Fruit fly (Drosophila melanogaster) whole organism, embryonic: Measurements from ENCODE around the gene CG4424.

Experiments
- Aef1 ChIP-seq: fragments of 200-800 bp; sonication (Bioruptor generic); IDR thresholded peaks from 3 replicates; pipeline ENCODE4 v1.3.6; 2022; ENCODE audit warnings: missing biosample characterization, missing genetic modification characterization
- Asciz ChIP-seq: fragments of 200-800 bp; sonication (Bioruptor generic); optimal IDR thresholded peaks from 2 replicates; lab custom pipeline; 2017; ENCODE audit warnings: missing biosample characterization, mild to moderate bottlenecking, missing genetic modification characterization, missing genetic modification reagents
- Bgb ChIP-seq: fragments of 200-800 bp; sonication (Bioruptor generic); IDR thresholded peaks from 2 replicates; pipeline ENCODE4 v1.3.6; 2022; ENCODE audit warnings: missing biosample characterization, missing genetic modification characterization; ENCODE audit not compliant: partially characterized antibody
- CG11085 ChIP-seq: fragments of 200-800 bp; sonication (Bioruptor generic); IDR thresholded peaks from 2 replicates; pipeline ENCODE4 v1.3.6; 2022; ENCODE audit warnings: missing biosample characterization, missing genetic modification characterization
- CG12155 ChIP-seq: fragments of 200-800 bp; sonication (Bioruptor generic); optimal IDR thresholded peaks from 3 replicates; lab custom pipeline; 2016; ENCODE audit warnings: missing biosample characterization, missing genetic modification characterization
- CG12236 ChIP-seq: fragments of 200-800 bp; sonication (Bioruptor generic); optimal IDR thresholded peaks from 2 replicates; lab custom pipeline; 2016; ENCODE audit warnings: missing biosample characterization, missing genetic modification characterization
- CG13296 ChIP-seq: fragments of 200-800 bp; sonication (Bioruptor generic); optimal IDR thresholded peaks from 3 replicates; lab custom pipeline; 2018; ENCODE audit warnings: missing biosample characterization, mild to moderate bottlenecking, missing genetic modification characterization
- CG15601 ChIP-seq: fragments of 200-800 bp; sonication (Bioruptor generic); optimal IDR thresholded peaks from 3 replicates; lab custom pipeline; 2019; ENCODE audit warnings: missing biosample characterization, mild to moderate bottlenecking, missing genetic modification characterization, moderate library complexity
- CG17612 ChIP-seq: fragments of 200-800 bp; sonication (Bioruptor generic); IDR thresholded peaks from 2 replicates; pipeline ENCODE4 v1.3.6; 2022; ENCODE audit warnings: missing biosample characterization, missing genetic modification characterization
- CG17912 ChIP-seq: fragments of 200-800 bp; sonication (Bioruptor generic); optimal IDR thresholded peaks from 2 replicates; lab custom pipeline; 2018; ENCODE audit warnings: missing biosample characterization, mild to moderate bottlenecking, missing genetic modification characterization
- CG2875 ChIP-seq: fragments of 200-800 bp; sonication (Bioruptor generic); optimal IDR thresholded peaks from 2 replicates; lab custom pipeline; 2017; ENCODE audit warnings: missing biosample characterization, mild to moderate bottlenecking, missing genetic modification characterization, missing genetic modification reagents
- CG3281 ChIP-seq: fragments of 200-800 bp; sonication (Bioruptor generic); optimal IDR thresholded peaks from 3 replicates; lab custom pipeline; 2017; ENCODE audit warnings: missing biosample characterization, mild to moderate bottlenecking, missing genetic modification characterization
- CG7745 ChIP-seq: fragments of 200-800 bp; sonication (Bioruptor generic); optimal IDR thresholded peaks from 2 replicates; lab custom pipeline; 2018; ENCODE audit warnings: missing biosample characterization, mild to moderate bottlenecking, missing genetic modification characterization, moderate library complexity
- CG8478 ChIP-seq: fragments of >200 bp; optimal IDR thresholded peaks from 2 replicates; lab custom pipeline; 2018
- CG9876 ChIP-seq: fragments of 200-800 bp; sonication (Bioruptor generic); optimal IDR thresholded peaks from 2 replicates; lab custom pipeline; 2016; ENCODE audit warnings: missing biosample characterization, missing genetic modification characterization
- Eip74EF ChIP-seq, 2 experiments: fragments of 200-800 bp in 1 of 2; fragments of >200 bp in 1 of 2; sonication (Bioruptor generic) in 1 of 2; optimal IDR thresholded peaks; 2 replicates each; lab custom pipeline; 2017 to 2019; ENCODE audit warnings: missing biosample characterization in 2 of 2, missing genetic modification characterization in 2 of 2, mild to moderate bottlenecking in 1 of 2, moderate library complexity in 1 of 2
- Fer1 ChIP-seq: fragments of 200-800 bp; sonication (Bioruptor generic); optimal IDR thresholded peaks from 2 replicates; lab custom pipeline; 2017; ENCODE audit warnings: missing biosample characterization, mild to moderate bottlenecking, missing genetic modification characterization
- Fer3 ChIP-seq: fragments of 200-800 bp; sonication (Bioruptor generic); optimal IDR thresholded peaks from 2 replicates; lab custom pipeline; 2018; ENCODE audit warnings: missing biosample characterization, mild to moderate bottlenecking, missing genetic modification characterization, moderate library complexity
- HLH4C ChIP-seq: fragments of 200-800 bp; sonication (Bioruptor generic); IDR thresholded peaks from 3 replicates; pipeline ENCODE4 v1.3.6; 2022; ENCODE audit warnings: missing biosample characterization, missing genetic modification characterization; ENCODE audit not compliant: partially characterized antibody
- HLH54F ChIP-seq: fragments of 200-800 bp; sonication (Bioruptor generic); optimal IDR thresholded peaks from 3 replicates; lab custom pipeline; 2016; ENCODE audit warnings: missing biosample characterization, missing genetic modification characterization
- HLHmδ ChIP-seq: fragments of 200-800 bp; sonication (Bioruptor generic); optimal IDR thresholded peaks from 2 replicates; lab custom pipeline; 2018; ENCODE audit warnings: missing biosample characterization, mild to moderate bottlenecking, missing genetic modification characterization, moderate library complexity
- Lhr ChIP-seq: fragments of 200-800 bp; sonication (Bioruptor generic); optimal IDR thresholded peaks from 3 replicates; lab custom pipeline; 2017; ENCODE audit warnings: mild to moderate bottlenecking, missing biosample characterization, missing genetic modification reagents, missing genetic modification characterization
- Meics ChIP-seq: fragments of 200-800 bp; sonication (Bioruptor generic); optimal IDR thresholded peaks from 2 replicates; lab custom pipeline; 2017; ENCODE audit warnings: missing biosample characterization, mild to moderate bottlenecking, missing genetic modification characterization
- Nf-YB ChIP-seq: fragments of 200-800 bp; sonication (Bioruptor generic); optimal IDR thresholded peaks from 3 replicates; lab custom pipeline; 2019; ENCODE audit warnings: missing biosample characterization, mild to moderate bottlenecking, missing genetic modification characterization, moderate library complexity
- Pdp1 ChIP-seq, 2 experiments: fragments of 200-800 bp; sonication (Bioruptor generic); optimal IDR thresholded peaks; 3 replicates each; lab custom pipeline; 2016; ENCODE audit warnings: missing biosample characterization in 2 of 2, missing genetic modification characterization in 2 of 2, mild to moderate bottlenecking in 1 of 2, moderate library complexity in 1 of 2
- Rx ChIP-seq: fragments of 200-800 bp; sonication (Bioruptor generic); IDR thresholded peaks from 2 replicates; pipeline ENCODE4 v1.3.6; 2022; ENCODE audit warnings: missing biosample characterization, missing genetic modification characterization
- Tbp ChIP-seq: fragments of >200 bp; optimal IDR thresholded peaks from 2 replicates; lab custom pipeline; 2018; ENCODE audit warnings: missing biosample characterization, missing genetic modification characterization
- Trl ChIP-seq, 3 experiments: fragments of >200 bp in 2 of 3; fragments of 200-800 bp in 1 of 3; sonication (Bioruptor generic) in 1 of 3; optimal IDR thresholded peaks; 2 replicates in 1 of 3; 3 replicates in 2 of 3; lab custom pipeline; 2016 to 2017; ENCODE audit warnings: missing biosample characterization in 1 of 3, missing genetic modification characterization in 1 of 3
- Xrp1 ChIP-seq: fragments of 200-800 bp; sonication (Bioruptor generic); IDR thresholded peaks from 2 replicates; pipeline ENCODE4 v1.3.6; 2022; ENCODE audit warnings: missing biosample characterization, missing genetic modification characterization
- YL-1 ChIP-seq: fragments of 200-800 bp; sonication (Bioruptor generic); optimal IDR thresholded peaks from 3 replicates; lab custom pipeline; 2017; ENCODE audit warnings: missing biosample characterization, mild to moderate bottlenecking, missing genetic modification characterization
- ap ChIP-seq: fragments of 200-800 bp; sonication (Bioruptor generic); IDR thresholded peaks from 2 replicates; pipeline ENCODE4 v1.3.6; 2022; ENCODE audit warnings: missing biosample characterization, missing genetic modification characterization
- corto ChIP-seq: fragments of 200-800 bp; sonication (Bioruptor generic); optimal IDR thresholded peaks from 2 replicates; lab custom pipeline; 2016; ENCODE audit warnings: missing biosample characterization, mild to moderate bottlenecking, missing genetic modification characterization, moderate library complexity
- dm ChIP-seq: fragments of 200-800 bp; sonication (Bioruptor generic); optimal IDR thresholded peaks from 3 replicates; lab custom pipeline; 2016; ENCODE audit warnings: missing biosample characterization, missing genetic modification characterization
- dpn ChIP-seq, 2 experiments: fragments of 200-800 bp; sonication (Bioruptor generic); optimal IDR thresholded peaks; 3 replicates each; lab custom pipeline; 2016; ENCODE audit warnings: missing biosample characterization in 2 of 2, missing genetic modification characterization in 2 of 2
- ems ChIP-seq: fragments of 200-800 bp; sonication (Bioruptor generic); optimal IDR thresholded peaks from 3 replicates; lab custom pipeline; 2016; ENCODE audit warnings: missing biosample characterization, missing genetic modification characterization
- ewg ChIP-seq: fragments of 200-800 bp; sonication (Bioruptor generic); optimal IDR thresholded peaks from 3 replicates; lab custom pipeline; 2017; ENCODE audit warnings: mild to moderate bottlenecking, missing biosample characterization, missing genetic modification reagents, missing genetic modification characterization
- gsb ChIP-seq: fragments of 200-800 bp; sonication (Bioruptor generic); IDR thresholded peaks from 2 replicates; pipeline ENCODE4 v1.3.6; 2022; ENCODE audit warnings: missing biosample characterization, missing genetic modification characterization
- h ChIP-seq: fragments of >200 bp; optimal IDR thresholded peaks from 2 replicates; lab custom pipeline; 2017
- her ChIP-seq: fragments of 200-800 bp; sonication (Bioruptor generic); optimal IDR thresholded peaks from 2 replicates; lab custom pipeline; 2016; ENCODE audit warnings: missing biosample characterization, missing genetic modification characterization
- pan ChIP-seq, 4 experiments: fragments of >200 bp in 3 of 4; fragments of 200-800 bp in 1 of 4; sonication (Bioruptor generic) in 1 of 4; optimal IDR thresholded peaks in 3 of 4; IDR thresholded peaks in 1 of 4; 2 replicates each; pipeline versions ENCODE4 v1.3.6 to Lab custom; 2017 to 2022; ENCODE audit warnings: missing biosample characterization in 2 of 4, missing genetic modification characterization in 2 of 4, mixed read lengths in 1 of 4
- ranshi ChIP-seq: fragments of 200-800 bp; sonication (Bioruptor generic); IDR thresholded peaks from 2 replicates; pipeline ENCODE4 v1.3.6; 2022; ENCODE audit warnings: missing biosample characterization, missing genetic modification characterization
- repo ChIP-seq: fragments of 200-800 bp; sonication (Bioruptor generic); optimal IDR thresholded peaks from 2 replicates; lab custom pipeline; 2016; ENCODE audit warnings: missing biosample characterization, missing genetic modification characterization
- ro ChIP-seq: fragments of 200-800 bp; sonication (Bioruptor generic); IDR thresholded peaks from 2 replicates; pipeline ENCODE4 v1.3.6; 2022; ENCODE audit warnings: missing biosample characterization, missing genetic modification characterization
- sens ChIP-seq: fragments of 200-800 bp; sonication (Bioruptor generic); peaks from one replicate; lab custom pipeline; 2016; ENCODE audit warnings: missing biosample characterization, missing genetic modification characterization
- seq ChIP-seq: fragments of 200-800 bp; sonication (Bioruptor generic); IDR thresholded peaks from 2 replicates; pipeline ENCODE4 v1.3.6; 2022; ENCODE audit warnings: missing biosample characterization, missing genetic modification characterization
- trem ChIP-seq: fragments of 200-800 bp; optimal IDR thresholded peaks from 3 replicates; lab custom pipeline; 2019; ENCODE audit warnings: missing biosample characterization, mild to moderate bottlenecking, missing genetic modification characterization, moderate library complexity
- trh ChIP-seq: fragments of 200-800 bp; sonication (Bioruptor generic); optimal IDR thresholded peaks from 2 replicates; lab custom pipeline; 2016; ENCODE audit warnings: missing biosample characterization, missing genetic modification characterization
- z ChIP-seq: fragments of 200-800 bp; sonication (Bioruptor generic); IDR thresholded peaks from 3 replicates; pipeline ENCODE4 v1.3.6; 2022; ENCODE audit warnings: missing biosample characterization, missing genetic modification characterization
- zf30C ChIP-seq: fragments of 200-800 bp; sonication (Bioruptor generic); optimal IDR thresholded peaks from 3 replicates; lab custom pipeline; 2018; ENCODE audit warnings: missing biosample characterization, mild to moderate bottlenecking, missing genetic modification characterization
- zfh1 ChIP-seq: fragments of 200-800 bp; sonication (Bioruptor generic); IDR thresholded peaks from 3 replicates; pipeline ENCODE4 v1.3.6; 2022; ENCODE audit warnings: missing biosample characterization, missing genetic modification characterization

The CG4424 gene

dm6 chr3R:20035887-20036286 lies 8.0 kb upstream of the CG4424 start, which contains the start of gene Regnase-1 (continued):
- TF ChIP-seq z (GFP tag; lab: Robert Waterston, UW) (peak; percentile 57; the same call in 1 of the 3 replicates), YL-1 (GFP tag; lab: Kevin White, UChicago) (peak; percentile 98), Fer3 (tag; lab: Kevin White, UChicago) (peak; percentile 96), ewg (GFP tag; lab: Kevin White, UChicago) (peak; percentile 82), CG7745 (tag; lab: Kevin White, UChicago) (peak; percentile 38), HLHmδ (GFP tag; lab: Kevin White, UChicago) (peak; percentile 94), corto (GFP tag; lab: Kevin White, UChicago) (no peak), Tbp (no peak), Pdp1 (GFP tag; optimal IDR thresholded peaks at IDR 0.05; lab: Kevin White, UChicago) (peak; percentile 78 to 89), repo (GFP tag; lab: Kevin White, UChicago) (peak; percentile 83), ap (peak; percentile 79), CG12236 (GFP tag; lab: Kevin White, UChicago) (peak; percentile 83), Lhr (GFP tag; lab: Kevin White, UChicago) (peak; percentile 88), Trl (optimal IDR thresholded peaks at IDR 0.05; lab: Kevin White, UChicago) (no peak), Trl (GFP tag; optimal IDR thresholded peaks at IDR 0.05; lab: Kevin White, UChicago) (peak; percentile 91), CG17612 (GFP tag; lab: Robert Waterston, UW) (peak; percentile 61; the same call in 1 of the 2 replicates), CG9876 (peak; percentile 89), her (peak; percentile 91), seq (GFP tag; lab: Robert Waterston, UW) (peak; percentile 73; the same call in 1 of the 2 replicates), Eip74EF (GFP tag; optimal IDR thresholded peaks at IDR 0.05; lab: Kevin White, UChicago) (peak in 1 of 2 experiments; percentile 80), CG2875 (GFP tag; lab: Kevin White, UChicago) (peak; percentile 94), CG11085 (GFP tag; lab: Robert Waterston, UW) (peak; percentile 84; the same call in 1 of the 2 replicates), CG12155 (GFP tag; lab: Kevin White, UChicago) (peak; percentile 75), Rx (GFP tag; lab: Robert Waterston, UW) (peak; percentile 84), Xrp1 (peak; percentile 68), trh (GFP tag; lab: Kevin White, UChicago) (peak; percentile 93), dpn (GFP tag; optimal IDR thresholded peaks at IDR 0.05; lab: Kevin White, UChicago) (peak; percentile 83 to 92), trem (tag; lab: Kevin White, UChicago) (peak; percentile 97), HLH4C (GFP tag; lab: Robert Waterston, UW) (peak; percentile 93), h (lab: Kevin White, UChicago) (no peak), Fer1 (GFP tag; lab: Kevin White, UChicago) (peak; percentile 96), HLH54F (GFP tag; lab: Kevin White, UChicago) (peak; percentile 79), ranshi (GFP tag; lab: Robert Waterston, UW) (peak; percentile 76; the same call in 1 of the 2 replicates), CG15601 (tag; lab: Kevin White, UChicago) (peak; percentile 90), Meics (GFP tag; lab: Kevin White, UChicago) (peak; percentile 95), zfh1 (peak; percentile 92), Aef1 (GFP tag; lab: Robert Waterston, UW) (peak; percentile 68; the same call in 2 of the 3 replicates), gsb (GFP tag; lab: Robert Waterston, UW) (peak; percentile 86), zf30C (peak; percentile 32), CG3281 (peak; percentile 95), Asciz (GFP tag; lab: Kevin White, UChicago) (peak; percentile 95), ro (GFP tag; lab: Robert Waterston, UW) (no peak), Bgb (GFP tag; lab: Robert Waterston, UW) (peak; percentile 98), sens (GFP tag; lab: Kevin White, UChicago) (peak; percentile 98), CG17912 (peak; percentile 97), pan (optimal IDR thresholded peaks at IDR 0.05; lab: Kevin White, UChicago) (no peak), pan (GFP tag; optimal IDR thresholded peaks at IDR 0.05 in 1 of 2, IDR thresholded peaks at IDR 0.05 in 1 of 2) (peak in 1 of 2 experiments; percentile 90), Nf-YB (GFP tag; lab: Kevin White, UChicago) (peak; percentile 78), CG8478 (lab: Kevin White, UChicago) (no peak), dm (GFP tag; lab: Kevin White, UChicago) (peak; percentile 90), CG13296 (peak; percentile 96), ems (GFP tag; lab: Kevin White, UChicago) (peak; percentile 80)
